Worm (Caenorhabditis elegans) whole organism, L4 larva: ENCODE data around the gene gln-2.
A peak's percentile ranks its signal among the peaks of the same experiment; 100 is the strongest.

Source experiments
- F26F4.8 ChIP-seq: fragments of 200-800 bp; sonication (Bioruptor generic); conservative IDR thresholded peaks from 2 replicates; pipeline ENCODE4 v1.3.6; 2022; ENCODE audit warnings: missing genetic modification characterization, missing compliant biosample characterization
- F49E8.2 ChIP-seq: sonication (generic microtip); optimal IDR thresholded peaks from 2 replicates; lab custom pipeline; 2016; ENCODE audit warnings: missing compliant biosample characterization, mild to moderate bottlenecking, missing genetic modification characterization, borderline replicate concordance
- T20F7.1 ChIP-seq: fragments of 200-800 bp; sonication (Bioruptor generic); optimal IDR thresholded peaks from 2 replicates; lab custom pipeline; 2018; ENCODE audit warnings: mild to moderate bottlenecking, missing genetic modification characterization, missing compliant biosample characterization
- Y75B8A.6 ChIP-seq: fragments of 200-800 bp; sonication (Bioruptor generic); IDR thresholded peaks from 2 replicates; pipeline ENCODE4 v1.3.6; 2022; ENCODE audit warnings: missing genetic modification reagents, missing genetic modification characterization, missing compliant biosample characterization
- ama-1 ChIP-seq: fragments of 150-350 bp; optimal IDR thresholded peaks from 2 replicates; lab custom pipeline; 2014; ENCODE audit warnings: inconsistent platforms, mixed read lengths
- attf-4 ChIP-seq: sonication (generic microtip); optimal IDR thresholded peaks from 3 replicates; lab custom pipeline; 2017; ENCODE audit warnings: missing biosample characterization, missing genetic modification characterization
- ces-1 ChIP-seq: fragments of 150-350 bp; sonication (generic microtip); optimal IDR thresholded peaks from 4 replicates; lab custom pipeline; 2014; ENCODE audit warnings: missing biosample characterization, missing genetic modification reagents, missing genetic modification characterization
- ctbp-1 ChIP-seq: fragments of 200-800 bp; sonication (Bioruptor generic); IDR thresholded peaks from 2 replicates; pipeline ENCODE4 v1.3.6; 2022; ENCODE audit warnings: missing genetic modification reagents, missing genetic modification characterization, missing compliant biosample characterization
- daf-16 ChIP-seq, 3 experiments: sonication (generic microtip); optimal IDR thresholded peaks; 2 replicates each; lab custom pipeline; 2016 to 2017; ENCODE audit warnings: missing genetic modification characterization in 3 of 3, missing genetic modification reagents in 3 of 3, mild to moderate bottlenecking in 2 of 3, missing compliant biosample characterization in 2 of 3, missing biosample characterization in 1 of 3, moderate library complexity in 1 of 3
- dmd-6 ChIP-seq: fragments of 200-800 bp; sonication (Bioruptor generic); IDR thresholded peaks from 2 replicates; pipeline ENCODE4 v1.3.6; 2022; ENCODE audit warnings: missing genetic modification reagents, missing genetic modification characterization, missing compliant biosample characterization
- dpl-1 ChIP-seq: fragments of 150-350 bp; optimal IDR thresholded peaks from 2 replicates; lab custom pipeline; 2014; ENCODE audit warnings: missing biosample characterization, missing genetic modification reagents, missing genetic modification characterization
- dve-1 ChIP-seq: sonication (generic microtip); optimal IDR thresholded peaks from 2 replicates; lab custom pipeline; 2017; ENCODE audit warnings: antibody characterized with exemption, mild to moderate bottlenecking, missing genetic modification characterization, missing compliant biosample characterization; ENCODE audit not compliant: insufficient read depth
- hlh-11 ChIP-seq: fragments of 200-800 bp; sonication (Bioruptor generic); optimal IDR thresholded peaks from 2 replicates; lab custom pipeline; 2018; ENCODE audit warnings: mild to moderate bottlenecking, missing genetic modification characterization, missing compliant biosample characterization
- hlh-30 ChIP-seq: sonication (generic microtip); optimal IDR thresholded peaks from 2 replicates; lab custom pipeline; 2017; ENCODE audit warnings: antibody characterized with exemption, mild to moderate bottlenecking, missing genetic modification characterization, missing compliant biosample characterization; ENCODE audit not compliant: insufficient read depth
- jun-1 ChIP-seq: fragments of 150-350 bp; optimal IDR thresholded peaks from 2 replicates; lab custom pipeline; 2014; ENCODE audit warnings: missing biosample characterization, missing genetic modification reagents, missing genetic modification characterization
- lim-7 ChIP-seq: fragments of 200-800 bp; sonication (Bioruptor generic); IDR thresholded peaks from 2 replicates; pipeline ENCODE4 v1.3.6; 2022; ENCODE audit warnings: missing genetic modification characterization, missing compliant biosample characterization
- lin-29 ChIP-seq: fragments of 200-800 bp; sonication (Bioruptor generic); IDR thresholded peaks from 2 replicates; pipeline ENCODE4 v1.3.6; 2022; ENCODE audit warnings: missing genetic modification reagents, missing genetic modification characterization, missing compliant biosample characterization
- lsy-2 ChIP-seq, 2 experiments: fragments of 150-350 bp in 1 of 2; sonication (generic microtip) in 1 of 2; optimal IDR thresholded peaks; 2 replicates each; lab custom pipeline; 2014 to 2017; ENCODE audit warnings: missing biosample characterization in 2 of 2, missing genetic modification characterization in 2 of 2
- madf-5 ChIP-seq, 2 experiments: fragments of 200-800 bp; sonication (Bioruptor generic); IDR thresholded peaks; 2 replicates each; pipeline ENCODE4 v1.3.6; 2022; ENCODE audit warnings: missing compliant biosample characterization in 2 of 2, missing genetic modification characterization in 2 of 2
- mep-1 ChIP-seq: fragments of 150-350 bp; sonication (generic microtip); optimal IDR thresholded peaks from 3 replicates; lab custom pipeline; 2014; ENCODE audit warnings: missing biosample characterization, missing genetic modification characterization
- nhr-102 ChIP-seq: sonication (generic microtip); optimal IDR thresholded peaks from 2 replicates; lab custom pipeline; 2016; ENCODE audit warnings: mild to moderate bottlenecking, missing genetic modification characterization, moderate library complexity, missing compliant biosample characterization
- nhr-111 ChIP-seq: fragments of 200-800 bp; sonication (Bioruptor generic); optimal IDR thresholded peaks from 2 replicates; lab custom pipeline; 2018; ENCODE audit warnings: mild to moderate bottlenecking, missing genetic modification characterization, missing compliant biosample characterization
- nhr-28 ChIP-seq: fragments of 150-350 bp; optimal IDR thresholded peaks from 2 replicates; lab custom pipeline; 2014; ENCODE audit warnings: missing biosample characterization, missing genetic modification characterization
- nhr-77 ChIP-seq: fragments of 150-350 bp; optimal IDR thresholded peaks from 2 replicates; lab custom pipeline; 2014; ENCODE audit warnings: missing biosample characterization, missing genetic modification characterization
- pha-4 ChIP-seq, 2 experiments: fragments of 150-350 bp in 1 of 2; fragments of 200-800 bp in 1 of 2; sonication (Bioruptor generic) in 1 of 2; IDR thresholded peaks in 1 of 2; optimal IDR thresholded peaks in 1 of 2; 2 replicates each; pipeline versions ENCODE4 v1.3.6 to Lab custom; 2014 to 2022; ENCODE audit warnings: missing genetic modification characterization in 2 of 2, missing genetic modification reagents in 2 of 2, missing biosample characterization in 1 of 2, missing compliant biosample characterization in 1 of 2
- pqm-1 ChIP-seq: sonication (generic microtip); optimal IDR thresholded peaks from 2 replicates; lab custom pipeline; 2017; ENCODE audit warnings: missing biosample characterization, missing genetic modification characterization
- sdz-12 ChIP-seq: fragments of 200-800 bp; sonication (Bioruptor generic); optimal IDR thresholded peaks from 2 replicates; lab custom pipeline; 2018; ENCODE audit warnings: mild to moderate bottlenecking, missing genetic modification characterization, missing compliant biosample characterization
- set-16 ChIP-seq: fragments of 200-800 bp; sonication (Bioruptor generic); IDR thresholded peaks from 2 replicates; pipeline ENCODE4 v1.3.6; 2022; ENCODE audit warnings: missing genetic modification reagents, missing genetic modification characterization, missing compliant biosample characterization
- unc-130 ChIP-seq: sonication (generic microtip); optimal IDR thresholded peaks from 2 replicates; lab custom pipeline; 2016; ENCODE audit warnings: missing genetic modification reagents, missing genetic modification characterization, missing compliant biosample characterization
- unc-39 ChIP-seq: sonication (generic microtip); optimal IDR thresholded peaks from 2 replicates; lab custom pipeline; 2017; ENCODE audit warnings: missing biosample characterization, missing genetic modification characterization
- unc-62 ChIP-seq, 3 experiments: fragments of 150-350 bp in 1 of 3; sonication (generic microtip); optimal IDR thresholded peaks in 2 of 3; peaks in 1 of 3; 1 replicate in 1 of 3; 2 replicates in 2 of 3; lab custom pipeline; 2014 to 2017; ENCODE audit warnings: missing biosample characterization in 3 of 3, missing genetic modification characterization in 3 of 3, missing genetic modification reagents in 3 of 3, missing genotype in 1 of 3
- zfp-3 ChIP-seq: fragments of 200-800 bp; sonication (Bioruptor generic); conservative IDR thresholded peaks from 2 replicates; pipeline ENCODE4 v1.3.6; 2022; ENCODE audit warnings: missing genetic modification reagents, missing genetic modification characterization, missing compliant biosample characterization
- ztf-7 ChIP-seq: fragments of 150-350 bp; optimal IDR thresholded peaks from 2 replicates; lab custom pipeline; 2014; ENCODE audit warnings: missing biosample characterization, missing genetic modification characterization

gln-2 gene

ce11 chrIII:9912998-9913397 is 31.6 kb downstream of the gln-2 start (continued):
- no peak for TF ChIP-seq ctbp-1 (GFP tag; lab: Robert Waterston, UW)
- no peak for TF ChIP-seq mep-1
- peak; percentile 34 for TF ChIP-seq hlh-11
- TF ChIP-seq unc-130 (GFP tag; lab: Kevin White, UChicago) = no peak
- no peak for TF ChIP-seq lin-29 (GFP tag; lab: Robert Waterston, UW)
- no peak for TF ChIP-seq set-16 (GFP tag; lab: Robert Waterston, UW)
- TF ChIP-seq ama-1 (lab: Kevin White, UChicago) = no peak
- peak; percentile 0 for TF ChIP-seq nhr-28 (tag; lab: Kevin White, UChicago)
- TF ChIP-seq zfp-3 (GFP tag; lab: Robert Waterston, UW) = no peak
- TF ChIP-seq ztf-7 (tag; lab: Kevin White, UChicago) = no peak
- TF ChIP-seq sdz-12 (GFP tag; lab: Kevin White, UChicago) = no peak
- TF ChIP-seq Y75B8A.6 (GFP tag; lab: Robert Waterston, UW) = no peak
- TF ChIP-seq nhr-102 (tag; lab: Kevin White, UChicago) = no peak
- no peak for TF ChIP-seq pha-4 (GFP tag; IDR thresholded peaks at IDR 0.05; lab: Robert Waterston, UW)
- no peak for TF ChIP-seq pha-4 (tag; optimal IDR thresholded peaks at IDR 0.05; lab: Kevin White, UChicago)
- no peak for TF ChIP-seq F26F4.8 (GFP tag; lab: Robert Waterston, UW)
- TF ChIP-seq jun-1 (tag; lab: Kevin White, UChicago) = no peak
- no peak for TF ChIP-seq F49E8.2 (tag; lab: Kevin White, UChicago)
- no peak for TF ChIP-seq T20F7.1 (GFP tag; lab: Kevin White, UChicago)
- TF ChIP-seq ces-1 (GFP tag; lab: Kevin White, UChicago) = no peak
- TF ChIP-seq lim-7 (GFP tag; lab: Robert Waterston, UW) = no peak

ce11 chrIII:9912501-9912900 is 32.1 kb downstream of the gln-2 start:
- TF ChIP-seq dpl-1 (GFP tag; lab: Kevin White, UChicago) (peak; percentile 55), lsy-2 (tag; optimal IDR thresholded peaks at IDR 0.05; lab: Kevin White, UChicago) (peak in 1 of 2 experiments; percentile 6), madf-5 (GFP tag; IDR thresholded peaks at IDR 0.05; lab: Robert Waterston, UW) (no peak), hlh-30 (tag; lab: Kevin White, UChicago) (peak; percentile 39), unc-39 (no peak), daf-16 (GFP tag; optimal IDR thresholded peaks at IDR 0.05; lab: Kevin White, UChicago) (no peak), daf-16 (tag; optimal IDR thresholded peaks at IDR 0.05; lab: Kevin White, UChicago) (peak; percentile 19)

- TF ChIP-seq dmd-6 (peak; percentile 48; the same call in 1 of the 2 replicates), pqm-1 (peak; percentile 54), unc-62 (GFP tag; optimal IDR thresholded peaks at IDR 0.05 in 1 of 2; lab: Kevin White, UChicago) (no peak), unc-62 (tag; optimal IDR thresholded peaks at IDR 0.05; lab: Kevin White, UChicago) (no peak), daf-16 (GFP tag; optimal IDR thresholded peaks at IDR 0.05; lab: Kevin White, UChicago) (no peak), daf-16 (tag; optimal IDR thresholded peaks at IDR 0.05; lab: Kevin White, UChicago) (peak; percentile 51), nhr-111 (GFP tag; lab: Kevin White, UChicago) (no peak), attf-4 (tag; lab: Kevin White, UChicago) (no peak), dve-1 (tag; lab: Kevin White, UChicago) (peak; percentile 1), hlh-11 (peak; percentile 9), pha-4 (GFP tag; IDR thresholded peaks at IDR 0.05; lab: Robert Waterston, UW) (no peak), pha-4 (tag; optimal IDR thresholded peaks at IDR 0.05; lab: Kevin White, UChicago) (peak; percentile 62), nhr-77 (tag; lab: Kevin White, UChicago) (peak; percentile 15)
Measured at ce11 chrIII:9910608-9911479, 33.8 kb downstream of the gln-2 start, which contains the start of the genes cyld-1 and F40F12.9. Gene cyld-1 (minus strand): TSS chrIII:9910658. Gene F40F12.9 (plus strand): TSS chrIII:9911328.
